Worm (Caenorhabditis elegans) whole organism, L2 larva: ENCODE measurements around the gene msrp-5.
"Not testable (repeated sequence)": the region's sequence is repeated elsewhere in the genome, so short reads cannot be mapped to it uniquely, and the experiment has no call there.

Source experiments
- F13H6.1 ChIP-seq: sonication (generic microtip); optimal IDR thresholded peaks from 2 replicates; lab custom pipeline; 2016; ENCODE audit warnings: missing genetic modification characterization, missing compliant biosample characterization
- R02D3.7 ChIP-seq: fragments of 150-350 bp; optimal IDR thresholded peaks from 2 replicates; lab custom pipeline; 2014; ENCODE audit warnings: missing biosample characterization, missing genetic modification characterization
- Y55F3AM.14 ChIP-seq: fragments of 200-800 bp; sonication (Bioruptor generic); optimal IDR thresholded peaks from 2 replicates; lab custom pipeline; 2018; ENCODE audit warnings: mild to moderate bottlenecking, missing genetic modification characterization, missing compliant biosample characterization
- ama-1 ChIP-seq: fragments of 150-350 bp; optimal IDR thresholded peaks from 2 replicates; lab custom pipeline; 2018; ENCODE audit warnings: inconsistent platforms
- blmp-1 ChIP-seq: sonication (generic microtip); optimal IDR thresholded peaks from 2 replicates; lab custom pipeline; 2017; ENCODE audit warnings: missing genetic modification characterization, mild to moderate bottlenecking, missing compliant biosample characterization, antibody characterized with exemption, moderate library complexity; ENCODE audit not compliant: insufficient read depth
- ceh-16 ChIP-seq: fragments of 150-350 bp; optimal IDR thresholded peaks from 2 replicates; lab custom pipeline; 2014; ENCODE audit warnings: missing biosample characterization, missing genetic modification characterization
- crh-2 ChIP-seq: sonication (generic microtip); optimal IDR thresholded peaks from 2 replicates; lab custom pipeline; 2017; ENCODE audit warnings: missing biosample characterization, missing genetic modification characterization
- egl-27 ChIP-seq: sonication (generic microtip); optimal IDR thresholded peaks from 3 replicates; lab custom pipeline; 2017; ENCODE audit warnings: missing biosample characterization, missing genetic modification reagents, missing genetic modification characterization
- elt-1 ChIP-seq: fragments of 150-350 bp; optimal IDR thresholded peaks from 2 replicates; lab custom pipeline; 2014; ENCODE audit warnings: missing biosample characterization, missing genetic modification characterization
- elt-3 ChIP-seq: sonication (generic microtip); optimal IDR thresholded peaks from 2 replicates; lab custom pipeline; 2017; ENCODE audit warnings: missing biosample characterization, missing genetic modification characterization
- gmeb-1 ChIP-seq: fragments of 150-350 bp; optimal IDR thresholded peaks from 2 replicates; lab custom pipeline; 2014; ENCODE audit warnings: missing biosample characterization, missing genetic modification characterization
- lin-11 ChIP-seq: fragments of 150-350 bp; sonication (generic microtip); optimal IDR thresholded peaks from 2 replicates; lab custom pipeline; 2014; ENCODE audit warnings: missing biosample characterization, missing genetic modification characterization, inconsistent platforms, mixed read lengths
- lin-13 ChIP-seq: fragments of 150-350 bp; optimal IDR thresholded peaks from 2 replicates; lab custom pipeline; 2014; ENCODE audit warnings: missing biosample characterization, missing genetic modification reagents, missing genetic modification characterization
- lin-39 ChIP-seq: fragments of 150-350 bp; optimal IDR thresholded peaks from 2 replicates; lab custom pipeline; 2014; ENCODE audit warnings: missing biosample characterization, missing genetic modification reagents, missing genetic modification characterization
- mab-5 ChIP-seq: fragments of 150-350 bp; optimal IDR thresholded peaks from 2 replicates; lab custom pipeline; 2014; ENCODE audit warnings: missing biosample characterization, missing genetic modification characterization
- mdl-1 ChIP-seq, 2 experiments: fragments of 150-350 bp in 1 of 2; sonication (generic microtip) in 1 of 2; optimal IDR thresholded peaks; 2 replicates each; lab custom pipeline; 2017; ENCODE audit warnings: missing biosample characterization in 2 of 2, missing genetic modification characterization in 2 of 2
- nhr-10 ChIP-seq: sonication (generic microtip); optimal IDR thresholded peaks from 2 replicates; lab custom pipeline; 2017; ENCODE audit warnings: missing biosample characterization, missing genetic modification characterization
- nhr-21 ChIP-seq: fragments of 150-350 bp; optimal IDR thresholded peaks from 2 replicates; lab custom pipeline; 2014; ENCODE audit warnings: missing biosample characterization, missing genetic modification characterization
- nhr-25 ChIP-seq: fragments of 150-350 bp; sonication (generic microtip); optimal IDR thresholded peaks from 3 replicates; lab custom pipeline; 2014; ENCODE audit warnings: missing biosample characterization, missing genetic modification characterization
- nhr-6 ChIP-seq: fragments of 150-350 bp; optimal IDR thresholded peaks from 2 replicates; lab custom pipeline; 2014; ENCODE audit warnings: missing biosample characterization, missing genetic modification characterization
- peb-1 ChIP-seq: fragments of 150-350 bp; optimal IDR thresholded peaks from 2 replicates; lab custom pipeline; 2014; ENCODE audit warnings: missing biosample characterization, missing genetic modification characterization
- sem-4 ChIP-seq: fragments of 150-350 bp; optimal IDR thresholded peaks from 2 replicates; lab custom pipeline; 2014; ENCODE audit warnings: missing biosample characterization, missing genetic modification reagents, missing genetic modification characterization
- skn-1 ChIP-seq: sonication (generic microtip); optimal IDR thresholded peaks from 2 replicates; lab custom pipeline; 2017; ENCODE audit warnings: missing biosample characterization, missing genetic modification characterization
- sma-9 ChIP-seq, 2 experiments: fragments of 150-350 bp in 1 of 2; sonication (generic microtip) in 1 of 2; optimal IDR thresholded peaks; 2 replicates each; lab custom pipeline; 2014 to 2016; ENCODE audit warnings: missing genetic modification characterization in 2 of 2, mild to moderate bottlenecking in 1 of 2, missing biosample characterization in 1 of 2, missing compliant biosample characterization in 1 of 2, missing genetic modification reagents in 1 of 2, moderate library complexity in 1 of 2
- snpc-4 ChIP-seq: fragments of 150-350 bp; optimal IDR thresholded peaks from 2 replicates; lab custom pipeline; 2014; ENCODE audit warnings: missing biosample characterization, missing genetic modification characterization
- unc-39 ChIP-seq: fragments of 150-350 bp; optimal IDR thresholded peaks from 2 replicates; lab custom pipeline; 2014; ENCODE audit warnings: missing biosample characterization, missing genetic modification characterization
- unc-55 ChIP-seq: fragments of 150-350 bp; sonication (generic microtip); optimal IDR thresholded peaks from 3 replicates; lab custom pipeline; 2014; ENCODE audit warnings: missing biosample characterization, missing genetic modification reagents, missing genetic modification characterization
- unc-62 ChIP-seq: fragments of 150-350 bp; optimal IDR thresholded peaks from 2 replicates; lab custom pipeline; 2014; ENCODE audit warnings: missing biosample characterization, missing genetic modification reagents, missing genetic modification characterization
- ztf-1 ChIP-seq: fragments of 200-800 bp; sonication (Bioruptor generic); conservative IDR thresholded peaks from 2 replicates; pipeline ENCODE4 v1.3.6; 2022; ENCODE audit warnings: missing genetic modification characterization, missing compliant biosample characterization
- ztf-11 ChIP-seq: sonication (generic microtip); optimal IDR thresholded peaks from 2 replicates; lab custom pipeline; 2017; ENCODE audit warnings: missing biosample characterization, missing genetic modification characterization

The msrp-5 gene

DNA sequence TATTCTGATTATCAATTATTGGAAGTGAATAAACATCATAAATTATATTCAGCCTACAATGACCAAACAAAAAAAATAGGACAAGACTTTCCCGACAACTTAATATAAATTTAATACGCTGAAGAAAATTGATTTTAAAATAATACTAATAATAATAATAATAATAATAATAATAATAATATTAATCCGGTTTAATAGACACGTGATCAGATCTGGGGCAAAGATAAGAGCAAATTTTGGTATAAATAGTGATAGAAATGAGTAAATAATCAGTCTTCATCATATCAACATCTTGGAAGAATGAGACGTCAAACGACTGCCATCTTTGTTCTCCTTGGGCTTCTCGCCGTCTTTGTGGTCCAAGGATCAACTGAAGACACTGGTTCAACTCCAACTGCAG, 2.4 kb downstream of the msrp-5 start, which contains the start of gene msrp-6:
Gene msrp-6, plus strand, starts transcription at position 301 of the 400 bp plus-strand sequence.
- TF ChIP-seq elt-1, crh-2, peb-1 (tag; lab: Kevin White, UChicago): not testable (repeated sequence)
- TF ChIP-seq, all 48 proteins: peak for 0; not testable (repeated sequence) for 48

DNA sequence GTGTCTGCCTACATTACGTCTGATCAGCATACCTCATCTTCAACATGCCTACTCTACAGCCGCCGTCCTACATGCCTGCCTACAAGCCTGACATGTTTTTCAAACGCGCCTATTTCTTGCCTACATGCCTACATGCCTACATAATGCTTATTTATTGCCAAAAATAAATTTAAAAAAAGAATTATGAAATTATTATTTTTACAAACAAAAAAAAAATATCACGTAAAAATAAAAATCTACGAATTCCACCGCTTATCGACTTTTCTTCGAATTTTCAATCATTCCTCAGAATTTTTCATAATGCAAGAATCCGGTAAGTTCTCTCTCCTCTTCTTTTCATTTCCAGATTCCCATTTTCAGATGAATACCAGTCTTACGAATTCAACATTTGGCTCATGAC, 5.7 kb downstream of the msrp-5 start, which contains the start of gene D2062.5:
Gene D2062.5, plus strand, starts transcription at position 301 of the 400 bp plus-strand sequence.
- TF ChIP-seq ztf-1 (no peak), nhr-6 (no peak), crh-2 (tag; lab: Kevin White, UChicago) (no peak), sem-4 (no peak), lin-39 (tag; lab: Kevin White, UChicago) (no peak), blmp-1 (tag; lab: Kevin White, UChicago) (no peak), gmeb-1 (tag; lab: Kevin White, UChicago) (no peak), ceh-16 (tag; lab: Kevin White, UChicago) (no peak), sma-9 (GFP tag; optimal IDR thresholded peaks at IDR 0.05; lab: Kevin White, UChicago) (no peak), sma-9 (tag; optimal IDR thresholded peaks at IDR 0.05; lab: Kevin White, UChicago) (no peak), unc-39 (tag; lab: Kevin White, UChicago) (no peak), lin-11 (tag; lab: Kevin White, UChicago) (no peak), Y55F3AM.14 (GFP tag; lab: Kevin White, UChicago) (no peak), R02D3.7 (tag; lab: Kevin White, UChicago) (no peak), lin-13 (GFP tag; lab: Kevin White, UChicago) (no peak), elt-1 (tag; lab: Kevin White, UChicago) (no peak), elt-3 (tag; lab: Kevin White, UChicago) (no peak), nhr-25 (tag; lab: Kevin White, UChicago) (no peak)

DNA sequence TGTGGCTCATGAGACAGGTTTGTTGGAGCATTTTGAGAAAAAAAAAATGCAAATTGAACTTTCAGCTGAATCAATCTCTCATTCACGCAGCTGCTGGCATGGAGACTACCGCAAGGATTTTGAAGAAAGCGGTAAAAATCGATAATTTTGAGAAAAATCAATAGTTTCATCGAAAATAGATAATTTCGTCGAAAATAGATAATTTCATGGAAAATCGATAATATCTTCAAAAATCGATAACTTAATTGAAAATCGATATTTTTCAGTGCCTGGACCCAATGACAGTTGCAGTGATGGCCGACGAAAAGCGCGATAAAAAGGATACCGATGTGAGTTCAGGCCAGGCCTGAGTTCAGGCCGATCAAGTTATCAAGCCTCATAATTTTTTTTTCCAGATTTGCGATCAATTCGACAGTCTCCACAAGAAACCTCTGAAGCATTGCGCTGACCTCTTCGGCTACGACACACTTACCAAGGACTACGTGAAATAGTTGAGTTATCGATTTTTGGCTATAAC, 6.3 kb downstream of the msrp-5 start, which contains the start of gene D2062.4:
Gene D2062.4, plus strand, starts transcription at position 467 of the 517 bp plus-strand sequence.
- TF ChIP-seq nhr-21 (tag; lab: Kevin White, UChicago); lin-39 (tag; lab: Kevin White, UChicago); sma-9 (GFP tag; optimal IDR thresholded peaks at IDR 0.05; lab: Kevin White, UChicago); sma-9 (tag; optimal IDR thresholded peaks at IDR 0.05; lab: Kevin White, UChicago): not testable (repeated sequence)

DNA sequence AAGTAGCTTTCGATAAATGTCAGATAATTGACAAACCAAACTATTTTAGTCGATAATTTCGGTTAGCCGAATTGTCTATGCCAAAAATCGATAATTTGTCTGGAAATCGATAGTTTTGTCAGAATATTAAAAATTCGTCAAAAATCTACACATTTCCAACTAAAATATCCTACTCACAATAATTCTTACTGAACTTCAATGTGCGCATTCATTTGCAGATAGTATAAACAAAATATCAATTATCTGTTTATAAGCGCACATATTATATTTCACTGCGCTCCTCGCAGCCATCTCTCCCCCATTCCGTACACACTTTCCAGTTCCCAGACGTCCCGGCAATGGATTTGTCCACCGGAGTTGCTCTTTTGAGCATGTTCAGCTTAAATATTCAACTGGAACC, 8.1 kb downstream of the msrp-5 start, which contains the start of gene lgc-28:
Gene lgc-28, plus strand, starts transcription at position 301 of the 400 bp plus-strand sequence.
- no peak for TF ChIP-seq ztf-11 (tag; lab: Kevin White, UChicago)

DNA sequence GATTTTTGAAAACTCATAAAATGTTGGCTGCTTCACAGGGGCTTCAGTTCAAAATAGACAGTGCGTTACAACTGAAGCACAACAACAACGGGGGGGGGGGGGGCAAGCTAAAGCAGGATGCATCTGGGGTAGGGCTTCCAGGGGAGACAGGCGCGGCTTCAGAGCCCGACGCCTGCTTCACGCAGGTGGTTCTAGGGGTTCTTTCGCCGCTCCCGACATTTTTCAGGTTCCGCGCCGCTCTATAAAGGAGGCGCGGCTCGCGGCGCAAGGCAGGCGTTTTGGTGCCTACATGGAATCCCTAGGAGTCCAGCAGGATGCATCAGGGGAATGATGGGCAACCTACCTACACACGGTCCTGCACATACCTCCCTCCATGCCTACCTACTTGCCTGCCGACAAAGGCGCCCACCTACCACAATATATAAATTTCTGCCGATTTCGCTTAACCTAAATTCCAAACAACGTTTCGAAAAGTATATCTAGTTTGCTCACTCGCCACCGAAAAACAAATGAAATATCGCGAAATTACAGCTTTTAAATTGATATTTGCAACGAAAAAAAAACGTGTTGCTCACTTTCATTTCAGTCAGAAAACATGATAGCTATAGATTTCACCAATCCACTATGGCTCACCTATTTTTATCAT, 10.5 kb downstream of the msrp-5 start, which contains the start of gene sri-71:
Gene sri-71, plus strand, starts transcription at position 596 of the 646 bp plus-strand sequence.
- no peak for TF ChIP-seq nhr-21 (tag; lab: Kevin White, UChicago)
- TF ChIP-seq ama-1 (lab: Kevin White, UChicago) = no peak
- no peak for TF ChIP-seq lin-11 (tag; lab: Kevin White, UChicago)
- no peak for TF ChIP-seq F13H6.1 (tag; lab: Kevin White, UChicago)
- no peak for TF ChIP-seq sem-4
- TF ChIP-seq nhr-10 (tag; lab: Kevin White, UChicago) = no peak
- TF ChIP-seq lin-13 (GFP tag; lab: Kevin White, UChicago) = no peak
- TF ChIP-seq ztf-11 (tag; lab: Kevin White, UChicago) = no peak
- no peak for TF ChIP-seq skn-1 (tag; lab: Kevin White, UChicago)
- TF ChIP-seq egl-27 (tag; lab: Kevin White, UChicago) = no peak
- TF ChIP-seq gmeb-1 (tag; lab: Kevin White, UChicago) = no peak
- no peak for TF ChIP-seq snpc-4 (tag; lab: Kevin White, UChicago)
- no peak for TF ChIP-seq mdl-1 (tag; optimal IDR thresholded peaks at IDR 0.05; lab: Kevin White, UChicago)
- TF ChIP-seq nhr-6 = no peak
- no peak for TF ChIP-seq unc-62 (GFP tag; lab: Kevin White, UChicago)
- no peak for TF ChIP-seq unc-55 (GFP tag; lab: Kevin White, UChicago)
- TF ChIP-seq crh-2 (tag; lab: Kevin White, UChicago) = no peak
- no peak for TF ChIP-seq mab-5 (tag; lab: Kevin White, UChicago)
- no peak for TF ChIP-seq lin-39 (tag; lab: Kevin White, UChicago)
- TF ChIP-seq, all 48 proteins: peak for 0
